Fruit fly (Drosophila melanogaster): ENCODE measurements around the gene CG10477.
A peak's percentile ranks its signal among the peaks of the same experiment; 100 is the strongest.

Gene CG10477

DNA sequence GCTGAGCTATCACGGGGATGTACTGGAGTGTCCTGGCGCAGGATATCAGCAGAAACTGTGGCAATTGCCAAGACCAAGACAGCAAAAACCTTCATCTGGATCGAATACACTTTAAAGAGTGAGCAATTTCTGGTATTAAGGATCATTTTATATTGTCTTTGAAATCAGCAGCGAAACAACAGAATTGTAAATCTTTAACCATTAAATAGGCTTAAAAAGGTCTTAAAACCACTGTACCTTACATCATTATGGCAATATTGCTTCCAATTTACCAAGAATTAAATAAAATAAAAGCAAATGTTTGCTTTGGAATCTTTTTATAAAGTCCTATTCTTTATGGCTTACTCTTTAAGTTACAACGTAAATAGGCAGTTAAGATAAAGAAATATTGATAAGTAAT, at the start of gene CG10477:
TSS of gene CG10477 (minus strand) at position 101 of the 400 bp plus-strand sequence.
- TF ChIP-seq CG5204 (GFP tag; optimal IDR thresholded peaks at IDR 0.05) (no peak), ovo (GFP tag; optimal IDR thresholded peaks at IDR 0.05) (no peak), Clk (GFP tag; optimal IDR thresholded peaks at IDR 0.05) (no peak), CG7101 (tag; optimal IDR thresholded peaks at IDR 0.05) (no peak), CG14711 (tag; optimal IDR thresholded peaks at IDR 0.05) (no peak), toe (GFP tag; optimal IDR thresholded peaks at IDR 0.05) (no peak), pad (GFP tag; optimal IDR thresholded peaks at IDR 0.05) (no peak), CG12768 (GFP tag; optimal IDR thresholded peaks at IDR 0.05) (no peak), cic (GFP tag; optimal IDR thresholded peaks at IDR 0.05) (no peak), Mnt (GFP tag; optimal IDR thresholded peaks at IDR 0.05) (no peak), Hr96 (GFP tag; optimal IDR thresholded peaks at IDR 0.05) (no peak), CG33017 (tag; optimal IDR thresholded peaks at IDR 0.05) (no peak), bab1 (GFP tag; optimal IDR thresholded peaks at IDR 0.05) (no peak), cnc (optimal IDR thresholded peaks at IDR 0.05) (no peak), CG11617 (GFP tag; optimal IDR thresholded peaks at IDR 0.05) (no peak), tj (GFP tag; optimal IDR thresholded peaks at IDR 0.05) (no peak), CG7045 (GFP tag; optimal IDR thresholded peaks at IDR 0.05) (no peak), kay (GFP tag; ENCODE audit: borderline replicate concordance) (no peak), Crg-1 (GFP tag; optimal IDR thresholded peaks at IDR 0.05) (no peak)

dm6 chr3L:6082561-6082960, 48.1 kb upstream of the CG10477 start, which contains the start of gene CG13293:
Gene CG13293 (plus strand): TSS chr3L:6082883.
- TF ChIP-seq tj (GFP tag; optimal IDR thresholded peaks at IDR 0.05) (no peak), CG14711 (tag; optimal IDR thresholded peaks at IDR 0.05) (no peak), CG11617 (GFP tag; optimal IDR thresholded peaks at IDR 0.05) (no peak), CG12768 (GFP tag; optimal IDR thresholded peaks at IDR 0.05) (no peak), Hr96 (GFP tag; optimal IDR thresholded peaks at IDR 0.05) (no peak), Mnt (GFP tag; optimal IDR thresholded peaks at IDR 0.05) (no peak), CG33017 (tag; optimal IDR thresholded peaks at IDR 0.05) (no peak), CG5204 (GFP tag; optimal IDR thresholded peaks at IDR 0.05) (no peak)

DNA sequence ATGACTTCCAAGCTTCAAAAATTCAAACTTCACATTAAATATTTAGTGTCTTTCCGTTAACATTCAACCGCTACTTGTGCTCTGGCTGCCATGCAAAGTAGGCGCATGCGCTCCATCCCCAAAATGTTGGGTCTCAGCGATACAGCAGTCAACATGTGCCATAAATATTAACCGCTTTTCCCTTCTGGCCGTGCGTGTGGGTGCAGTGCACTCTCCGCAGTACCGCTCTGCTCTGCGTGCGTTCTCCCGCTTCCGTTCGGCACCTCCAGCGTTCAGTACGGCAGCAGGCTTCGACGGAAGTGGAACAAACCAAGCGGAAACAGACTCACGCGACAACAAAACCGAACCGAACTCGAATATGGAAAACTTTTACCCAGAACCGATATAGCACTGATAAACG, 42.0 kb upstream of the CG10477 start, which contains the start of gene ssp6:
TSS of gene ssp6 (plus strand) at position 294 of the 400 bp plus-strand sequence.
- no peak for TF ChIP-seq CG7045 (GFP tag; optimal IDR thresholded peaks at IDR 0.05)
- TF ChIP-seq bab1 (GFP tag; optimal IDR thresholded peaks at IDR 0.05), result no peak
- no peak for TF ChIP-seq Crg-1 (GFP tag; optimal IDR thresholded peaks at IDR 0.05)
- no peak for TF ChIP-seq toe (GFP tag; optimal IDR thresholded peaks at IDR 0.05)
- TF ChIP-seq CG5204 (GFP tag; optimal IDR thresholded peaks at IDR 0.05), result no peak
- no peak for TF ChIP-seq ovo (GFP tag; optimal IDR thresholded peaks at IDR 0.05)

dm6 chr3L:6074975-6075692, 40.7 kb upstream of the CG10477 start, which contains the start of the genes CG13295 and CG6610:
Gene CG13295 (minus strand): TSS chr3L:6075245.
Gene CG6610 (plus strand): TSS chr3L:6075536.
- TF ChIP-seq bab1 (GFP tag; optimal IDR thresholded peaks at IDR 0.05) (peak; percentile 54), CG14711 (tag; optimal IDR thresholded peaks at IDR 0.05) (peak; percentile 23), Crg-1 (GFP tag; optimal IDR thresholded peaks at IDR 0.05) (peak; percentile 52), CG5204 (GFP tag; optimal IDR thresholded peaks at IDR 0.05) (peak; percentile 49), pad (GFP tag; optimal IDR thresholded peaks at IDR 0.05) (peak; percentile 25), kay (GFP tag; ENCODE audit: borderline replicate concordance) (no peak), CG1620 (GFP tag; optimal IDR thresholded peaks at IDR 0.05) (peak; percentile 63), toe (GFP tag; optimal IDR thresholded peaks at IDR 0.05) (peak; percentile 73), ovo (GFP tag; optimal IDR thresholded peaks at IDR 0.05) (no peak), CG7045 (GFP tag; optimal IDR thresholded peaks at IDR 0.05) (peak; percentile 46), Clk (GFP tag; optimal IDR thresholded peaks at IDR 0.05) (peak; percentile 40), CG12768 (GFP tag; optimal IDR thresholded peaks at IDR 0.05) (peak; percentile 24), Mnt (GFP tag; optimal IDR thresholded peaks at IDR 0.05) (peak; percentile 46), cic (GFP tag; optimal IDR thresholded peaks at IDR 0.05) (peak; percentile 1), cnc (optimal IDR thresholded peaks at IDR 0.05) (no peak), tj (GFP tag; optimal IDR thresholded peaks at IDR 0.05) (no peak), Hr96 (GFP tag; optimal IDR thresholded peaks at IDR 0.05) (peak; percentile 71), CG33017 (tag; optimal IDR thresholded peaks at IDR 0.05) (peak; percentile 10), CG11617 (GFP tag; optimal IDR thresholded peaks at IDR 0.05) (peak; percentile 32), CG7101 (tag; optimal IDR thresholded peaks at IDR 0.05) (peak; percentile 56)

DNA sequence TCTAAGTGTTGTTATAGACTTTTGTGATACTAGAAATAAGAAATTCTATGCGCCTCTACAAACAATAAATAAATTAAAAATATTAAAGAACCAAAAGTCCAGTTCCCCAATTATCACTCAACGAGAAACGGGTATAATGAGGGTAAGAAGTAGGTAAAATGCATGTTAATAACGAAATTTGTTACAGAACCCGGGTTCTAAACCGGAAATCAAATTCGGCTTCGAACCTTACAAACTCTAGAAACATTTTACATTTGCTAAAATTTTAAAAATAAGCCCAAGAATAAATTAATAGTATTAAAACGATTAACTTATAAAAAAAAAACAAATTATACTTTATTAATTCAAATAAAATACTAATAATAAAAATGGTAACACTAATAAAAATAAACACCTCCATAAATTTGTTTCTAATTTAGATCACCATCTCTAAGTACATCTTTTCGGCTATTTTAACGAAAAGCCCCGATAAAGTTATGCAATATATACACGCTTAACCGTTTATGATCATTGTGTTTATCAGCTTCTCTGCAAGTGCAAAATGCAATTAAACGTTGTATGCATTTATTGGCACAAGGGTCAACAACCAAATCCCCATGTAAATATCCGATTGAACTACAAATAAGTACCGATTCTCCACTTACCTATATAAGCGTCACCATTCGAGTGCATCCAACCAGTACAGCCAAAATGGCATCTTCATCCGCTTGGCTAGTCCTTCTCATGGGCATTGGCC, 37.2 kb upstream of the CG10477 start, which contains the start of gene CG6602:
TSS of gene CG6602 (plus strand) at position 686 of the 736 bp plus-strand sequence.
- TF ChIP-seq cnc (optimal IDR thresholded peaks at IDR 0.05) (no peak), CG33017 (tag; optimal IDR thresholded peaks at IDR 0.05) (no peak), toe (GFP tag; optimal IDR thresholded peaks at IDR 0.05) (no peak), ovo (GFP tag; optimal IDR thresholded peaks at IDR 0.05) (no peak), Mnt (GFP tag; optimal IDR thresholded peaks at IDR 0.05) (peak; percentile 20), CG7045 (GFP tag; optimal IDR thresholded peaks at IDR 0.05) (peak; percentile 67), kay (GFP tag; ENCODE audit: borderline replicate concordance) (peak; percentile 17), CG11617 (GFP tag; optimal IDR thresholded peaks at IDR 0.05) (peak; percentile 2), pad (GFP tag; optimal IDR thresholded peaks at IDR 0.05) (peak; percentile 30), bab1 (GFP tag; optimal IDR thresholded peaks at IDR 0.05) (peak; percentile 43), CG14711 (tag; optimal IDR thresholded peaks at IDR 0.05) (peak; percentile 26), tj (GFP tag; optimal IDR thresholded peaks at IDR 0.05) (no peak), CG1620 (GFP tag; optimal IDR thresholded peaks at IDR 0.05) (peak; percentile 37), CG12768 (GFP tag; optimal IDR thresholded peaks at IDR 0.05) (no peak), Hr96 (GFP tag; optimal IDR thresholded peaks at IDR 0.05) (peak; percentile 33), Clk (GFP tag; optimal IDR thresholded peaks at IDR 0.05) (no peak), CG7101 (tag; optimal IDR thresholded peaks at IDR 0.05) (peak; percentile 34)
